Fruit fly (Drosophila melanogaster) whole organism, embryonic: ENCODE data around the gene CG33932.

Experiments
- ATbp ChIP-seq: fragments of 200-800 bp; sonication (Bioruptor generic); optimal IDR thresholded peaks from 2 replicates; lab custom pipeline; 2017; ENCODE audit warnings: missing biosample characterization, mild to moderate bottlenecking, missing genetic modification characterization, missing genetic modification reagents
- CG10267 ChIP-seq: fragments of 200-800 bp; sonication (Bioruptor generic); optimal IDR thresholded peaks from 2 replicates; lab custom pipeline; 2018; ENCODE audit warnings: missing biosample characterization, mild to moderate bottlenecking, missing genetic modification characterization, moderate library complexity
- CG10979 ChIP-seq: fragments of 200-800 bp; sonication (Bioruptor generic); optimal IDR thresholded peaks from 2 replicates; lab custom pipeline; 2018; ENCODE audit warnings: missing biosample characterization, mild to moderate bottlenecking, missing genetic modification characterization, moderate library complexity
- CG11723 ChIP-seq: fragments of 200-800 bp; sonication (Bioruptor generic); optimal IDR thresholded peaks from 2 replicates; lab custom pipeline; 2017; ENCODE audit warnings: missing biosample characterization, mild to moderate bottlenecking, missing genetic modification characterization
- CG12391 ChIP-seq: fragments of 200-800 bp; sonication (Bioruptor generic); optimal IDR thresholded peaks from 3 replicates; lab custom pipeline; 2018; ENCODE audit warnings: missing biosample characterization, mild to moderate bottlenecking, missing genetic modification characterization, moderate library complexity
- CG12744 ChIP-seq: fragments of 200-800 bp; sonication (Bioruptor generic); optimal IDR thresholded peaks from 2 replicates; lab custom pipeline; 2016; ENCODE audit warnings: missing biosample characterization, missing genetic modification characterization
- CG15479 ChIP-seq: fragments of 200-800 bp; sonication (Bioruptor generic); optimal IDR thresholded peaks from 3 replicates; lab custom pipeline; 2019; ENCODE audit warnings: missing biosample characterization, mild to moderate bottlenecking, missing genetic modification characterization, moderate library complexity
- CG1602 ChIP-seq: fragments of 200-800 bp; sonication (Bioruptor generic); optimal IDR thresholded peaks from 3 replicates; lab custom pipeline; 2016; ENCODE audit warnings: missing biosample characterization, missing genetic modification characterization
- CG1603 ChIP-seq: fragments of 200-800 bp; sonication (Bioruptor generic); optimal IDR thresholded peaks from 2 replicates; lab custom pipeline; 2019; ENCODE audit warnings: missing biosample characterization, mild to moderate bottlenecking, missing genetic modification characterization, moderate library complexity
- CG17186 ChIP-seq: fragments of 200-800 bp; sonication (Bioruptor generic); optimal IDR thresholded peaks from 3 replicates; lab custom pipeline; 2017; ENCODE audit warnings: missing biosample characterization, missing genetic modification reagents, missing genetic modification characterization
- CG17361 ChIP-seq: fragments of 200-800 bp; sonication (Bioruptor generic); IDR thresholded peaks from 3 replicates; pipeline ENCODE4 v1.3.6; 2022; ENCODE audit warnings: missing biosample characterization, missing genetic modification characterization
- CG30403 ChIP-seq: fragments of 200-800 bp; sonication (Bioruptor generic); optimal IDR thresholded peaks from 3 replicates; lab custom pipeline; 2016; ENCODE audit warnings: missing biosample characterization, missing genetic modification characterization
- CG32532 ChIP-seq: fragments of 200-800 bp; sonication (Bioruptor generic); IDR thresholded peaks from 2 replicates; pipeline ENCODE4 v1.3.6; 2022; ENCODE audit warnings: missing biosample characterization, missing genetic modification characterization
- CG3995 ChIP-seq: fragments of 200-800 bp; sonication (Bioruptor generic); optimal IDR thresholded peaks from 3 replicates; lab custom pipeline; 2016; ENCODE audit warnings: missing biosample characterization, missing genetic modification characterization
- CG4820 ChIP-seq: fragments of 200-800 bp; sonication (Bioruptor generic); optimal IDR thresholded peaks from 3 replicates; lab custom pipeline; 2016; ENCODE audit warnings: missing biosample characterization, missing genetic modification characterization
- CG8924 ChIP-seq: fragments of 200-800 bp; optimal IDR thresholded peaks from 3 replicates; lab custom pipeline; 2019; ENCODE audit warnings: missing biosample characterization, mild to moderate bottlenecking, missing genetic modification characterization, moderate library complexity
- CG8944 ChIP-seq: fragments of 200-800 bp; sonication (Bioruptor generic); optimal IDR thresholded peaks from 3 replicates; lab custom pipeline; 2016; ENCODE audit warnings: missing biosample characterization, missing genetic modification characterization
- CG9932 ChIP-seq: fragments of 200-800 bp; sonication (Bioruptor generic); IDR thresholded peaks from 2 replicates; pipeline ENCODE4 v1.3.6; 2022; ENCODE audit warnings: missing biosample characterization, missing genetic modification characterization
- Dref ChIP-seq: fragments of 200-800 bp; sonication (Bioruptor generic); IDR thresholded peaks from 2 replicates; pipeline ENCODE4 v1.3.6; 2022; ENCODE audit warnings: missing biosample characterization, missing genetic modification characterization
- E2f2 ChIP-seq: fragments of 200-800 bp; sonication (Bioruptor generic); IDR thresholded peaks from 2 replicates; pipeline ENCODE4 v1.3.6; 2022; ENCODE audit warnings: missing biosample characterization, missing genetic modification characterization
- ERR ChIP-seq: fragments of 200-800 bp; sonication (Bioruptor generic); optimal IDR thresholded peaks from 2 replicates; lab custom pipeline; 2016; ENCODE audit warnings: missing biosample characterization, missing genetic modification characterization
- Gug ChIP-seq: fragments of 200-800 bp; sonication (Bioruptor generic); IDR thresholded peaks from 4 replicates; pipeline ENCODE4 v1.3.6; 2022; ENCODE audit warnings: missing biosample characterization, missing genetic modification characterization
- Hr51 ChIP-seq, 2 experiments: fragments of 200-800 bp; sonication (Bioruptor generic); optimal IDR thresholded peaks; 2 replicates in 1 of 2; 3 replicates in 1 of 2; lab custom pipeline; 2016 to 2018; ENCODE audit warnings: missing biosample characterization in 2 of 2, missing genetic modification characterization in 2 of 2, mild to moderate bottlenecking in 1 of 2, moderate library complexity in 1 of 2
- MTF-1 ChIP-seq: fragments of 200-800 bp; sonication (Bioruptor generic); optimal IDR thresholded peaks from 2 replicates; lab custom pipeline; 2018; ENCODE audit warnings: missing biosample characterization, mild to moderate bottlenecking, missing genetic modification characterization, borderline replicate concordance
- NK7.1 ChIP-seq: fragments of 200-800 bp; sonication (Bioruptor generic); optimal IDR thresholded peaks from 3 replicates; lab custom pipeline; 2016; ENCODE audit warnings: missing biosample characterization, missing genetic modification characterization
- Nf-YA ChIP-seq: fragments of 200-800 bp; sonication (Bioruptor generic); IDR thresholded peaks from 2 replicates; pipeline ENCODE4 v1.3.6; 2022; ENCODE audit warnings: missing biosample characterization, missing genetic modification characterization
- Rfx ChIP-seq: fragments of 200-800 bp; sonication (Bioruptor generic); IDR thresholded peaks from 2 replicates; pipeline ENCODE4 v1.3.6; 2022; ENCODE audit warnings: missing biosample characterization, missing genetic modification characterization
- Sry-β ChIP-seq: fragments of 200-800 bp; sonication (Bioruptor generic); optimal IDR thresholded peaks from 2 replicates; lab custom pipeline; 2018; ENCODE audit warnings: missing biosample characterization, mild to moderate bottlenecking, missing genetic modification characterization, moderate library complexity
- Xbp1 ChIP-seq: fragments of 200-800 bp; sonication (Bioruptor generic); optimal IDR thresholded peaks from 3 replicates; lab custom pipeline; 2016; ENCODE audit warnings: missing biosample characterization, mild to moderate bottlenecking, missing genetic modification characterization
- ara ChIP-seq: fragments of 200-800 bp; sonication (Bioruptor generic); IDR thresholded peaks from 2 replicates; pipeline ENCODE4 v1.3.6; 2022; ENCODE audit warnings: missing biosample characterization, missing genetic modification characterization
- croc ChIP-seq: fragments of 200-800 bp; sonication (Bioruptor generic); conservative IDR thresholded peaks from 3 replicates; pipeline ENCODE4 v1.3.6; 2022; ENCODE audit warnings: missing biosample characterization, missing genetic modification characterization
- gcm ChIP-seq: fragments of 200-800 bp; sonication (Bioruptor generic); optimal IDR thresholded peaks from 2 replicates; lab custom pipeline; 2019; ENCODE audit warnings: missing biosample characterization, mild to moderate bottlenecking, missing genetic modification characterization, moderate library complexity
- kni ChIP-seq: fragments of 200-800 bp; sonication (Bioruptor generic); optimal IDR thresholded peaks from 3 replicates; lab custom pipeline; 2017; ENCODE audit warnings: mild to moderate bottlenecking, missing biosample characterization, missing genetic modification reagents, missing genetic modification characterization
- nom ChIP-seq: fragments of 200-800 bp; sonication (Bioruptor generic); optimal IDR thresholded peaks from 2 replicates; lab custom pipeline; 2017; ENCODE audit warnings: missing biosample characterization, missing genetic modification characterization, mild to moderate bottlenecking, moderate library complexity, missing genetic modification reagents
- phol ChIP-seq: fragments of 200-800 bp; sonication (Bioruptor generic); optimal IDR thresholded peaks from 3 replicates; lab custom pipeline; 2018; ENCODE audit warnings: missing biosample characterization, mild to moderate bottlenecking, missing genetic modification characterization, moderate library complexity
- prd ChIP-seq, 3 experiments: fragments of >200 bp in 2 of 3; fragments of 200-800 bp in 1 of 3; sonication (Bioruptor generic) in 1 of 3; optimal IDR thresholded peaks in 2 of 3; IDR thresholded peaks in 1 of 3; 2 replicates in 2 of 3; 3 replicates in 1 of 3; pipeline versions ENCODE4 v1.3.6 to Lab custom; 2017 to 2022; ENCODE audit warnings: missing biosample characterization in 1 of 3, missing genetic modification characterization in 1 of 3
- pros ChIP-seq: fragments of 200-800 bp; sonication (Bioruptor generic); optimal IDR thresholded peaks from 3 replicates; lab custom pipeline; 2019; ENCODE audit warnings: missing biosample characterization, mild to moderate bottlenecking, missing genetic modification characterization, moderate library complexity
- pum ChIP-seq: fragments of 200-800 bp; sonication (Bioruptor generic); optimal IDR thresholded peaks from 2 replicates; lab custom pipeline; 2016; ENCODE audit warnings: missing biosample characterization, missing genetic modification characterization
- ranshi ChIP-seq: fragments of 200-800 bp; sonication (Bioruptor generic); IDR thresholded peaks from 2 replicates; pipeline ENCODE4 v1.3.6; 2022; ENCODE audit warnings: missing biosample characterization, missing genetic modification characterization
- sens ChIP-seq: fragments of 200-800 bp; sonication (Bioruptor generic); peaks from one replicate; lab custom pipeline; 2016; ENCODE audit warnings: missing biosample characterization, missing genetic modification characterization
- sqz ChIP-seq: fragments of 200-800 bp; sonication (Bioruptor generic); optimal IDR thresholded peaks from 3 replicates; lab custom pipeline; 2018; ENCODE audit warnings: missing biosample characterization, mild to moderate bottlenecking, missing genetic modification characterization
- tll ChIP-seq, 2 experiments: fragments of 200-800 bp in 1 of 2; fragments of >200 bp in 1 of 2; sonication (Bioruptor generic) in 1 of 2; optimal IDR thresholded peaks; 2 replicates each; lab custom pipeline; 2017 to 2019; ENCODE audit warnings: missing biosample characterization in 2 of 2, missing genetic modification characterization in 2 of 2, mild to moderate bottlenecking in 1 of 2, moderate library complexity in 1 of 2
- tna ChIP-seq: fragments of 200-800 bp; sonication (Bioruptor generic); IDR thresholded peaks from 2 replicates; pipeline ENCODE4 v1.3.6; 2022; ENCODE audit warnings: missing biosample characterization, missing genetic modification characterization; ENCODE audit not compliant: partially characterized antibody
- trem ChIP-seq: fragments of 200-800 bp; optimal IDR thresholded peaks from 3 replicates; lab custom pipeline; 2019; ENCODE audit warnings: missing biosample characterization, mild to moderate bottlenecking, missing genetic modification characterization, moderate library complexity
- zen2 ChIP-seq: fragments of 200-800 bp; sonication (Bioruptor generic); IDR thresholded peaks from 3 replicates; pipeline ENCODE4 v1.3.6; 2022; ENCODE audit warnings: missing biosample characterization, missing genetic modification characterization; ENCODE audit not compliant: partially characterized antibody

The CG33932 gene

dm6 chrX:19765490-19766212, 21.4 kb downstream of the CG33932 start (continued):
- TF ChIP-seq CG10979 (peak; percentile 62), CG15479 (GFP tag; lab: Kevin White, UChicago) (peak; percentile 88), tll (GFP tag; optimal IDR thresholded peaks at IDR 0.05; lab: Kevin White, UChicago) (no peak), CG12744 (GFP tag; lab: Kevin White, UChicago) (no peak), trem (peak; percentile 22), CG17361 (GFP tag; lab: Robert Waterston, UW) (peak; percentile 56; the same call in 2 of the 3 replicates), CG4820 (GFP tag; lab: Kevin White, UChicago) (peak; percentile 97), prd (optimal IDR thresholded peaks at IDR 0.05; lab: Kevin White, UChicago) (no peak), prd (GFP tag; IDR thresholded peaks at IDR 0.05; lab: Robert Waterston, UW) (peak; percentile 26; the same call in 1 of the 3 replicates)

DNA sequence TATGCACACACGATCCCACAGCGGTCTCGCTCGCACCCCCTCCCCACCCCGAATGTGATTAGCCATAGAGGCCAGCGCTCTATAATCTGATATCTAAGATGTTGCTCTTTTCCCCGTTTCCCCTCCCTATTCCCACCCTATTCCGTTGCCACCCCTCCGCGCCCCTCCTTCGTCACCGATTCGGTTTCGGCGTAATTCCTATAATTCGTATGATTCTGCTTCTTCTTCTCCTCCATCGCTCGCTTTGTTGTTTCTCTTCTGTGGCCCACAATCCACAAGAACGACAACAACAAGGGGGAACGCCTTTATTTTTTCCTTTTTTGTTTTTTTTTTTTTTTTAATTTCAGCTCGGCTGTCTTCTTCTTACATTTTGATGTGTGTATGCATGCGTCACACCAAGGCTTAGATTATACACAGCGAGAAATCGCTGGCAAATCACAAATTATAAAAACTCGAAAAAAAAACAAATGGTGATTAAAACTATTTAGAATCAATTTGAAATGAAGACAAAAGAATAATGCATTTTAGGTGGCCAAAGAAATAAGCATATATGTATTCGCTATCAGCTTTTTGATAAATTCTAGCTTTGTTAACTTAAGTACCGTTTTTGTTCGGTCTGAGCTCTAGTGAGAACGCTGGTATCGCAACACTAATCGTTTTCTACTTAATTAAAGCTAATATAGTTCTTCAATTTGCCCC, 25.7 kb downstream of the CG33932 start:
- TF ChIP-seq NK7.1 (GFP tag; lab: Kevin White, UChicago) (peak; percentile 6), pros (GFP tag; lab: Kevin White, UChicago) (peak; percentile 71), tna (no peak), sens (GFP tag; lab: Kevin White, UChicago) (peak; percentile 94), CG1602 (GFP tag; lab: Kevin White, UChicago) (peak; percentile 25), CG11723 (GFP tag; lab: Kevin White, UChicago) (no peak), CG3995 (GFP tag; lab: Kevin White, UChicago) (no peak), CG8944 (peak; percentile 38), Dref (GFP tag; lab: Robert Waterston, UW) (no peak), phol (tag; lab: Kevin White, UChicago) (peak; percentile 67), E2f2 (GFP tag; lab: Robert Waterston, UW) (no peak), Xbp1 (GFP tag; lab: Kevin White, UChicago) (peak; percentile 8), CG17186 (GFP tag; lab: Kevin White, UChicago) (no peak), CG8924 (tag; lab: Kevin White, UChicago) (peak; percentile 29), CG1603 (tag; lab: Kevin White, UChicago) (peak; percentile 37), CG10267 (tag; lab: Kevin White, UChicago) (peak; percentile 64), gcm (peak; percentile 31), CG12391 (tag; lab: Kevin White, UChicago) (peak; percentile 58), croc (GFP tag; lab: Robert Waterston, UW) (0 out of 3 replicates have a peak, but pooled peaks have one; percentile 23), MTF-1 (GFP tag; lab: Kevin White, UChicago) (no peak), CG9932 (GFP tag; lab: Robert Waterston, UW) (peak; percentile 22; the same call in 1 of the 2 replicates), pum (GFP tag; lab: Kevin White, UChicago) (peak; percentile 40), Hr51 (GFP tag; optimal IDR thresholded peaks at IDR 0.05; lab: Kevin White, UChicago) (no peak), ATbp (GFP tag; lab: Kevin White, UChicago) (peak; percentile 25), Nf-YA (GFP tag; lab: Robert Waterston, UW) (no peak), ERR (GFP tag; lab: Kevin White, UChicago) (no peak), zen2 (GFP tag; lab: Robert Waterston, UW) (no peak), Rfx (GFP tag; lab: Robert Waterston, UW) (no peak), trem (peak; percentile 55), ara (GFP tag; lab: Robert Waterston, UW) (peak; percentile 69), Gug (GFP tag; lab: Robert Waterston, UW) (no peak), ranshi (GFP tag; lab: Robert Waterston, UW) (peak; percentile 24; the same call in 1 of the 2 replicates), CG30403 (peak; percentile 51), sqz (GFP tag; lab: Kevin White, UChicago) (peak; percentile 28), nom (GFP tag; lab: Kevin White, UChicago) (peak; percentile 36), CG32532 (peak; percentile 32; the same call in 1 of the 2 replicates), kni (peak; percentile 29), Sry-β (no peak)
